Fruit fly (Drosophila melanogaster): ENCODE data around the gene pdm2.

Gene pdm2

dm6 chr2L:12616748-12617147 is 40.2 kb upstream of the pdm2 start:
- TF ChIP-seq CG9705 (GFP tag; optimal IDR thresholded peaks at IDR 0.05) (no peak), Hr78 (GFP tag; optimal IDR thresholded peaks at IDR 0.05) (no peak), Dif (GFP tag; optimal IDR thresholded peaks at IDR 0.05; ENCODE audit: partially characterized antibody) (no peak), rgr (GFP tag; optimal IDR thresholded peaks at IDR 0.05) (no peak), pan (optimal IDR thresholded peaks at IDR 0.05) (no peak), tai (GFP tag; optimal IDR thresholded peaks at IDR 0.05) (no peak), Myc (optimal IDR thresholded peaks at IDR 0.05) (no peak), usp (GFP tag; optimal IDR thresholded peaks at IDR 0.05) (no peak), Jra (GFP tag; optimal IDR thresholded peaks at IDR 0.05) (no peak), h (GFP tag; optimal IDR thresholded peaks at IDR 0.05) (no peak), Hnf4 (GFP tag; optimal IDR thresholded peaks at IDR 0.05) (no peak)

- TF ChIP-seq br (GFP tag; optimal IDR thresholded peaks at IDR 0.05) (peak; percentile 8), CrebA (GFP tag; optimal IDR thresholded peaks at IDR 0.05; ENCODE audit: borderline replicate concordance) (peak; percentile 58), dsf (GFP tag; optimal IDR thresholded peaks at IDR 0.05; ENCODE audit: borderline replicate concordance) (no peak), Dif (GFP tag; optimal IDR thresholded peaks at IDR 0.05; ENCODE audit: partially characterized antibody) (peak; percentile 89), usp (GFP tag; optimal IDR thresholded peaks at IDR 0.05) (no peak), psq (GFP tag; optimal IDR thresholded peaks at IDR 0.05) (peak; percentile 6), dl (GFP tag; optimal IDR thresholded peaks at IDR 0.05; ENCODE audit: insufficient read depth in 1 of 2, partially characterized antibody in 2 of 2) (peak; percentile 86 to 88), sage (GFP tag; optimal IDR thresholded peaks at IDR 0.05) (no peak), CG32264 (GFP tag; optimal IDR thresholded peaks at IDR 0.05) (no peak), dmrt93B (GFP tag; optimal IDR thresholded peaks at IDR 0.05) (no peak), fru (GFP tag; optimal IDR thresholded peaks at IDR 0.05) (no peak), Jra (GFP tag; optimal IDR thresholded peaks at IDR 0.05) (peak; percentile 54), N (GFP tag; optimal IDR thresholded peaks at IDR 0.05) (peak; percentile 52), h (GFP tag; optimal IDR thresholded peaks at IDR 0.05) (peak; percentile 19), Vsx2 (GFP tag; optimal IDR thresholded peaks at IDR 0.05; ENCODE audit: partially characterized antibody) (peak; percentile 74), Rel (GFP tag; optimal IDR thresholded peaks at IDR 0.05) (peak; percentile 62), Rel (tag; optimal IDR thresholded peaks at IDR 0.05) (no peak)
These were observed 38.8 kb upstream of the pdm2 start for dm6 chr2L:12618016-12618675.

DNA sequence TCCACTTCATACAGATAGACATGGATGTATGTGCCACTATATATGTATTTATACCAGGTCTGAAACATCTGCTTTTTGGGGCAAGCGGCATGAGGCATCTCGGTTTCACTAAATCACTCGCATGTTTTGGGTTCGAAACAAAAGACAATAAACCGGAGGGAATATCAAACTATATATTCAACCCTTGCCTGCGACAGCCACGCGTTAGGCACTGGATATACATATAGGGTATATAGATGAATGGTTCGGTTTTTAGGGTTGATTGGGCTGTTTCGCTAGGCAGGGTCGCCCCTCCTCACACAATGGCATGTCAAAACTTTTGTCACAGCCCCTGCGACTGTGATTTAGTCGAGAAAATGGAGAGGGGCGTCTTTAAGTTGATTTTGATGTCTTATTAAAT is 33.9 kb upstream of the pdm2 start:
- TF ChIP-seq rgr (GFP tag; optimal IDR thresholded peaks at IDR 0.05) (no peak), Jra (GFP tag; optimal IDR thresholded peaks at IDR 0.05) (no peak), Myc (optimal IDR thresholded peaks at IDR 0.05) (no peak), psq (GFP tag; optimal IDR thresholded peaks at IDR 0.05) (no peak), usp (GFP tag; optimal IDR thresholded peaks at IDR 0.05) (no peak), CrebA (GFP tag; optimal IDR thresholded peaks at IDR 0.05; ENCODE audit: borderline replicate concordance) (no peak), lola (GFP tag; optimal IDR thresholded peaks at IDR 0.05) (no peak), Dfd (GFP tag; optimal IDR thresholded peaks at IDR 0.05) (no peak)

dm6 chr2L:12633125-12633524 is 23.8 kb upstream of the pdm2 start:
- no peak for TF ChIP-seq sage (GFP tag; optimal IDR thresholded peaks at IDR 0.05)

DNA sequence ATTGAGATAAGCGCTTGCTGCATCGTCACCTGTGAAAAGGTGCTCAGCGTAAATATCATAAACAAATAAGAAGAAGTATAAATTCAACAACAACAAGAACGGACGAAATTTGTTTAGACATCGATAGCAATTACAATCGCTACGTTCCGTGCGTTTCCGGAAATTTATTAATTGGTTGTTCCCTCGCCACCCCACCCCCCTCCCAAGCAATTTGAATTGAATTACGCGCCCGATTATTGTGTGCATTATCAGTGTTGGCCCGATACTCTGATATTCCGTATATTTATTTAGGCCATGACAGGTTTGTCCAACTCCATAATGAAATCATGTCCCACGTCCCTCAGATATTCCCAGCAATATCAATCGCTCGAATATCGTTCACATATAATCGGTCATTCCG is 15.4 kb upstream of the pdm2 start:
- TF ChIP-seq Rel (GFP tag; optimal IDR thresholded peaks at IDR 0.05): no peak
- peak; percentile 42 for TF ChIP-seq Rel (tag; optimal IDR thresholded peaks at IDR 0.05)
- TF ChIP-seq CG9705 (GFP tag; optimal IDR thresholded peaks at IDR 0.05): no peak
- TF ChIP-seq h (GFP tag; optimal IDR thresholded peaks at IDR 0.05): peak; percentile 62
- TF ChIP-seq Sp1 (GFP tag; optimal IDR thresholded peaks at IDR 0.05): peak; percentile 24
- no peak for TF ChIP-seq Mio (GFP tag; optimal IDR thresholded peaks at IDR 0.05)

dm6 chr2L:12644301-12644700 is 12.7 kb upstream of the pdm2 start:
- TF ChIP-seq dmrt93B (GFP tag; optimal IDR thresholded peaks at IDR 0.05): no peak
- no peak for TF ChIP-seq Dif (GFP tag; optimal IDR thresholded peaks at IDR 0.05; ENCODE audit: partially characterized antibody)
- TF ChIP-seq tai (GFP tag; optimal IDR thresholded peaks at IDR 0.05): no peak
- no peak for TF ChIP-seq br (GFP tag; optimal IDR thresholded peaks at IDR 0.05)
- TF ChIP-seq Rel (GFP tag; optimal IDR thresholded peaks at IDR 0.05): no peak
- no peak for TF ChIP-seq Rel (tag; optimal IDR thresholded peaks at IDR 0.05)
- peak; percentile 35 for TF ChIP-seq rgr (GFP tag; optimal IDR thresholded peaks at IDR 0.05)
- no peak for TF ChIP-seq ey (GFP tag; optimal IDR thresholded peaks at IDR 0.05)
- peak; percentile 32 for TF ChIP-seq brk (GFP tag; optimal IDR thresholded peaks at IDR 0.05)
- no peak for TF ChIP-seq Hnf4 (GFP tag; optimal IDR thresholded peaks at IDR 0.05)
- peak; percentile 54 for TF ChIP-seq OdsH (GFP tag; optimal IDR thresholded peaks at IDR 0.05)
- no peak for TF ChIP-seq dl (GFP tag; optimal IDR thresholded peaks at IDR 0.05; ENCODE audit: insufficient read depth in 1 of 2, partially characterized antibody in 2 of 2)
- no peak for TF ChIP-seq Mio (GFP tag; optimal IDR thresholded peaks at IDR 0.05)
- no peak for TF ChIP-seq jim (GFP tag; optimal IDR thresholded peaks at IDR 0.05)
- peak; percentile 49 for TF ChIP-seq h (GFP tag; optimal IDR thresholded peaks at IDR 0.05)
- TF ChIP-seq Abd-B (GFP tag; optimal IDR thresholded peaks at IDR 0.05): no peak
- TF ChIP-seq HLH106 (tag; optimal IDR thresholded peaks at IDR 0.05): peak; percentile 38
- peak; percentile 21 for TF ChIP-seq Sp1 (GFP tag; optimal IDR thresholded peaks at IDR 0.05)
- TF ChIP-seq CrebA (GFP tag; optimal IDR thresholded peaks at IDR 0.05; ENCODE audit: borderline replicate concordance): no peak
- TF ChIP-seq sv (GFP tag; optimal IDR thresholded peaks at IDR 0.05): no peak
- TF ChIP-seq foxo (GFP tag; optimal IDR thresholded peaks at IDR 0.05): peak in 1 of 2 experiments; percentile 54
- no peak for TF ChIP-seq lola (GFP tag; optimal IDR thresholded peaks at IDR 0.05)
